Fruit fly (Drosophila melanogaster) S2 (cell line): Measurements from ENCODE around the gene Acbp4.

Experiments
- CG8478 ChIP-seq: fragments of >200 bp; optimal IDR thresholded peaks from 2 replicates; lab custom pipeline; 2018
- CTCF ChIP-seq, 2 experiments: fragments of >200 bp; optimal IDR thresholded peaks; 2 replicates each; lab custom pipeline; 2018

DNA sequence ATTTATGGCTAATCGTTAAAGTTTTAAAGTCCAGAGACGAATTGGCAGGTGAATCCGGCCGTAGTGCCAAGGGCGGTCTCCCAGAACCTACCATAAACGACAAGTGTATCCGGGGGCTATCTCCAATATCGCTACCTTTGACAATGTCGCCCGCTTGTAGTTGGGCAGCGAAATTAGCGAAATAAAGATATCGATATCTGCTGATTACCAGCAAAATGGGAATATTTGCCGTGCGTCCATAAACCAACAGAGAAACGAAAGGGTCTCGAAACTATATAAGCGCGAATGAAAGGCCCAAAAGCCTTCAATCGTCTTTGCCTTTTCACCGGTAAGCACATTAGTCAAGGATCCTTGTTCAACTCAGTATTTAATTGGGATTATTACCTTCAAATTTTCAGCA is 2.5 kb upstream of the Acbp4 start, which contains the start of gene Acbp3:
- TF ChIP-seq CG8478 (lab: Kevin White, UChicago) (no peak), CTCF (optimal IDR thresholded peaks at IDR 0.05; lab: Kevin White, UChicago) (no peak)
